Fruit fly (Drosophila melanogaster) whole organism, pupa: ENCODE results near the gene Mvl.

ENCODE experiments used
- CG10348 ChIP-seq: fragments of 200-800 bp; sonication (Bioruptor generic); IDR thresholded peaks from 2 replicates; pipeline ENCODE4 v1.3.6; 2022; ENCODE audit warnings: missing biosample characterization, missing genetic modification characterization
- CG15710 ChIP-seq: fragments of 200-800 bp; sonication (Bioruptor generic); optimal IDR thresholded peaks from 2 replicates; lab custom pipeline; 2018; ENCODE audit warnings: missing biosample characterization, mild to moderate bottlenecking, missing genetic modification characterization, moderate library complexity
- CG17806 ChIP-seq: fragments of 200-800 bp; sonication (Bioruptor generic); optimal IDR thresholded peaks from 2 replicates; lab custom pipeline; 2018; ENCODE audit warnings: missing biosample characterization, mild to moderate bottlenecking, missing genetic modification characterization, moderate library complexity
- CG32121 ChIP-seq: fragments of 200-800 bp; sonication (Bioruptor generic); IDR thresholded peaks from 2 replicates; pipeline ENCODE4 v1.3.6; 2022; ENCODE audit warnings: missing biosample characterization, missing genetic modification characterization
- CG4496 ChIP-seq: fragments of 200-800 bp; sonication (Bioruptor generic); IDR thresholded peaks from 3 replicates; pipeline ENCODE4 v1.3.6; 2022; ENCODE audit warnings: missing biosample characterization, missing genetic modification characterization
- CG8159 ChIP-seq: fragments of 200-800 bp; sonication (Bioruptor generic); optimal IDR thresholded peaks from 3 replicates; lab custom pipeline; 2018; ENCODE audit warnings: missing biosample characterization, mild to moderate bottlenecking, missing genetic modification characterization, moderate library complexity
- CG9948 ChIP-seq: fragments of 200-800 bp; sonication (Bioruptor generic); optimal IDR thresholded peaks from 2 replicates; lab custom pipeline; 2018; ENCODE audit warnings: missing biosample characterization, mild to moderate bottlenecking, missing genetic modification characterization, moderate library complexity
- EcR ChIP-seq: fragments of 200-800 bp; sonication (Bioruptor generic); optimal IDR thresholded peaks from 3 replicates; lab custom pipeline; 2019; ENCODE audit warnings: missing biosample characterization, missing genetic modification characterization, mild to moderate bottlenecking, moderate library complexity, missing genetic modification reagents
- Ets98B ChIP-seq: fragments of 200-800 bp; sonication (Bioruptor generic); IDR thresholded peaks from 2 replicates; pipeline ENCODE4 v1.3.6; 2022; ENCODE audit warnings: missing biosample characterization, missing genetic modification characterization
- Pif1A ChIP-seq: fragments of 200-800 bp; sonication (Bioruptor generic); optimal IDR thresholded peaks from 3 replicates; lab custom pipeline; 2016; ENCODE audit warnings: missing biosample characterization, missing genetic modification characterization
- Snoo ChIP-seq: fragments of 200-800 bp; sonication (Bioruptor generic); optimal IDR thresholded peaks from 3 replicates; lab custom pipeline; 2017; ENCODE audit warnings: missing biosample characterization, mild to moderate bottlenecking, missing genetic modification characterization, inconsistent platforms
- fd96Ca ChIP-seq: fragments of 200-800 bp; sonication (Bioruptor generic); IDR thresholded peaks from 3 replicates; pipeline ENCODE4 v1.3.6; 2022; ENCODE audit warnings: missing biosample characterization, missing genetic modification characterization
- gl ChIP-seq: fragments of 200-800 bp; sonication (Bioruptor generic); optimal IDR thresholded peaks from 2 replicates; lab custom pipeline; 2018; ENCODE audit warnings: missing biosample characterization, mild to moderate bottlenecking, missing genetic modification characterization
- rn ChIP-seq: fragments of 200-800 bp; sonication (Bioruptor generic); IDR thresholded peaks from 2 replicates; pipeline ENCODE4 v1.3.6; 2022; ENCODE audit warnings: missing biosample characterization, missing genetic modification characterization

DNA sequence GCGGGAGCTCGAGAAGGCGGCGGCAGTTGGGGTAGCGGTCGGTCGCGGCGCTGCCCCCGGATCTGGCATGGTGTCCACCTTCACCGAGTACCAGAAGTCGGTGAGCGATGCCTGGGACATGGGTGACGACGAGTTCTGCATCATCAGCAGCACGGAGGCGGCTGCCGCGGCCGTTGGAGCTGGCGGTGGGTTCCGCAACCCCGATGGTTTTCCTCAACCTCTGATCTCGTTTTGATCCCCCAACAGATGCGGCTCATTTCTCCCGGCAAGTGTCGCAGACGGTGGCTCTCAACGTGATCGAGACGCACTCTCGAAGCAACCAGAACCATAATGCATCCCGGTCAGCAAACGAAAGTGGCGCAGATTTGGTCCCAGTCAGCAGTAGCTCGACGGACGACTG lies 41.9 kb upstream of the Mvl start:
- TF ChIP-seq CG10348 (no peak), CG4496 (GFP tag; lab: Robert Waterston, UW) (no peak), CG17806 (tag; lab: Kevin White, UChicago) (no peak), rn (no peak), Ets98B (no peak), CG32121 (GFP tag; lab: Robert Waterston, UW) (no peak), CG9948 (tag; lab: Kevin White, UChicago) (no peak), CG15710 (tag; lab: Kevin White, UChicago) (no peak), fd96Ca (no peak), EcR (no peak), Snoo (no peak), gl (tag; lab: Kevin White, UChicago) (no peak), Pif1A (GFP tag; lab: Kevin White, UChicago) (no peak), CG8159 (tag; lab: Kevin White, UChicago) (no peak)
